Fruit fly (Drosophila melanogaster): ENCODE results near the gene MESR3.
A peak's percentile ranks its signal among the peaks of the same experiment; 100 is the strongest.

MESR3 gene

DNA sequence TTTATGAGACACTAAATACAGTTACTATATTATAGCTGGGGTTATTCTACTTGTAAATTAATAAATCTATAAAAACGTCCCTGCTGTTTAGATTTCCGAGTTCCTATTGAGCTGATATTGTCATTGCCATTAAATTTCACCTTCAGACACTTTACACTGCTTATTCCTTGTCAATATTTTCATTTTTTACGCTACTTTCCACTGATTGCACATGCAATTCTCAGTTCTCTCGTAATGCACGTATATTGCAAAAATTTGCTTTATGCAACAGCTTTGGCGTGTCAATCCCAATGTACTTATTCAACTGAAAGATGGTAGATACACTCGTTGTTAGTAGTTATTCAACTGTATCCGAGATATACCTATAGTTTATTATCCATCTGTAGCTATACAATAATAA lies 15.3 kb downstream of the MESR3 start:
- TF ChIP-seq N (GFP tag; optimal IDR thresholded peaks at IDR 0.05) (no peak), foxo (GFP tag; optimal IDR thresholded peaks at IDR 0.05) (no peak), sage (GFP tag; optimal IDR thresholded peaks at IDR 0.05) (no peak), Dif (GFP tag; optimal IDR thresholded peaks at IDR 0.05; ENCODE audit: partially characterized antibody) (no peak), Mio (GFP tag; optimal IDR thresholded peaks at IDR 0.05) (no peak), CG32264 (GFP tag; optimal IDR thresholded peaks at IDR 0.05) (no peak), CrebA (GFP tag; optimal IDR thresholded peaks at IDR 0.05; ENCODE audit: borderline replicate concordance) (no peak), br (GFP tag; optimal IDR thresholded peaks at IDR 0.05) (no peak), Myc (optimal IDR thresholded peaks at IDR 0.05) (no peak), Vsx2 (GFP tag; optimal IDR thresholded peaks at IDR 0.05; ENCODE audit: partially characterized antibody) (no peak), lola (GFP tag; optimal IDR thresholded peaks at IDR 0.05) (no peak), woc (GFP tag; optimal IDR thresholded peaks at IDR 0.05) (no peak), OdsH (GFP tag; optimal IDR thresholded peaks at IDR 0.05) (no peak), fru (GFP tag; optimal IDR thresholded peaks at IDR 0.05) (no peak), dl (GFP tag; optimal IDR thresholded peaks at IDR 0.05; ENCODE audit: insufficient read depth in 1 of 2, partially characterized antibody in 2 of 2) (no peak), tai (GFP tag; optimal IDR thresholded peaks at IDR 0.05) (no peak), Hr83 (GFP tag; optimal IDR thresholded peaks at IDR 0.05; ENCODE audit: poor library complexity, severe bottlenecking) (no peak), pan (optimal IDR thresholded peaks at IDR 0.05) (no peak), Jra (GFP tag; optimal IDR thresholded peaks at IDR 0.05) (no peak)

DNA sequence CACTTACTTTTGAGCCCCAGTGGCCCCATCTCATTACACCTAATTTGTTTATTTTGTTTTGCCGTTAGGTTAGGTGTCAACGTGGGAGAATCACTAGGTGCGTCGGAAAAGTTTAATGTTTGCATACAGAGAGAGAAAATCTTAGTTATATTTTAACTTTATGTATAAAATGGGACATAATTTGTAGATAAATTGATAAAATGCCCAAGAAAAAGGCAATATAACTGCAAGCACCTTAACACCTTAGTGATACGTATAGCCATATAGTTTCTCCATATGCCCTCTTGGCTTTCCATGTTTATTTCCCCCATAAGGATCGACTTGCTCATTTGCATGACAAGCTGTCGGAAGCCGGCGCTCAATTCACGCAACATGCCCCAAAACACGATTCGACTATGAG lies 21.9 kb downstream of the MESR3 start:
- TF ChIP-seq Abd-B (GFP tag; optimal IDR thresholded peaks at IDR 0.05) (no peak), CG32264 (GFP tag; optimal IDR thresholded peaks at IDR 0.05) (no peak), N (GFP tag; optimal IDR thresholded peaks at IDR 0.05) (no peak)

DNA sequence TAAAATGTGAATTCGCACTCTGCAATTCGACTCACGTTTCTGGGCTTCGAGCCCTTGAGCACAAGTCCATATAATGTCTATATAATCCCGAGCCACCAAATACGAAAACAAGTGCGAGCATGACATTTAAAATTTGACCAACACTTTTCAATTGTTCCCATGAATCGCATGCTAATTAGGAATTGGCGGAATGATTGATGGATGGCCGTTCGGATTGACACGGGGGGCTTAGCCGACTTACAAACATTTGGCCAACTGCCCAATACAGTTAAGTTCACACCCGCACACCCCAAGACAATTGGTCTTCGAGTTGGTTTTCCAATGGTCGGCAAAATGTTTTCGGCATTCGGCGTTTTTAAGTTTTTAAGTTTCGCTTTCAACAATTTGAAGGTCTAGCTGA lies 24.0 kb downstream of the MESR3 start:
- no peak for TF ChIP-seq psq (GFP tag; optimal IDR thresholded peaks at IDR 0.05)
- no peak for TF ChIP-seq Hnf4 (GFP tag; optimal IDR thresholded peaks at IDR 0.05)
- TF ChIP-seq ey (GFP tag; optimal IDR thresholded peaks at IDR 0.05) = no peak
- no peak for TF ChIP-seq foxo (GFP tag; optimal IDR thresholded peaks at IDR 0.05)
- no peak for TF ChIP-seq pan (optimal IDR thresholded peaks at IDR 0.05)
- TF ChIP-seq dl (GFP tag; optimal IDR thresholded peaks at IDR 0.05; ENCODE audit: insufficient read depth in 1 of 2, partially characterized antibody in 2 of 2) = no peak
- TF ChIP-seq h (GFP tag; optimal IDR thresholded peaks at IDR 0.05) = no peak
- TF ChIP-seq woc (GFP tag; optimal IDR thresholded peaks at IDR 0.05) = no peak
- no peak for TF ChIP-seq tai (GFP tag; optimal IDR thresholded peaks at IDR 0.05)
- no peak for TF ChIP-seq sv (GFP tag; optimal IDR thresholded peaks at IDR 0.05)
- TF ChIP-seq lola (GFP tag; optimal IDR thresholded peaks at IDR 0.05) = no peak
- no peak for TF ChIP-seq Mio (GFP tag; optimal IDR thresholded peaks at IDR 0.05)
- TF ChIP-seq OdsH (GFP tag; optimal IDR thresholded peaks at IDR 0.05) = no peak
- no peak for TF ChIP-seq dmrt93B (GFP tag; optimal IDR thresholded peaks at IDR 0.05)
- TF ChIP-seq CrebA (GFP tag; optimal IDR thresholded peaks at IDR 0.05; ENCODE audit: borderline replicate concordance) = no peak

DNA sequence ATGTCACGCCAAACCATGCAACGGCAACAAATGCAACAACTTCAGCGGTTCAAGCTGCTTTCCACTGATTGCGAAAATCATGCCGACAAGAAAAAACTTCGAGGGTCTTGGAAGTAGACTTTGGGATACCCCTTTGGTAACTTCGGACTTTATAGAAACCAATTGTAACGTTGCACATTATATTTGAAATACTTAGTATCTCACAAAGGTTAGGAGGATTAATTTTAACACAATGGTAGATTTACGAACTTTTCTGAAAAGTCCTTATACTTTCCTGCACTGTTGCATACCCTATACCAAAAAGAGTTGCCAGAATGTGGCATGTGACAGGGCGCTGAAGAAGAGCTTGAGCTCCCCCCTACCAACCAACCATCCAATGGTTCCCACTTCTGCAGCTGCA lies 28.4 kb downstream of the MESR3 start:
- no peak for TF ChIP-seq dl (GFP tag; optimal IDR thresholded peaks at IDR 0.05; ENCODE audit: insufficient read depth in 1 of 2, partially characterized antibody in 2 of 2)
- peak; percentile 52 for TF ChIP-seq HLH106 (tag; optimal IDR thresholded peaks at IDR 0.05)
- peak; percentile 31 for TF ChIP-seq Sp1 (GFP tag; optimal IDR thresholded peaks at IDR 0.05)
- no peak for TF ChIP-seq N (GFP tag; optimal IDR thresholded peaks at IDR 0.05)
- peak; percentile 56 for TF ChIP-seq br (GFP tag; optimal IDR thresholded peaks at IDR 0.05)
- TF ChIP-seq usp (GFP tag; optimal IDR thresholded peaks at IDR 0.05) = no peak
- no peak for TF ChIP-seq Dfd (GFP tag; optimal IDR thresholded peaks at IDR 0.05)
- peak; percentile 54 for TF ChIP-seq h (GFP tag; optimal IDR thresholded peaks at IDR 0.05)
- TF ChIP-seq foxo (GFP tag; optimal IDR thresholded peaks at IDR 0.05) = peak in 1 of 2 experiments; percentile 59
- no peak for TF ChIP-seq brk (GFP tag; optimal IDR thresholded peaks at IDR 0.05)
- peak; percentile 21 for TF ChIP-seq Hnf4 (GFP tag; optimal IDR thresholded peaks at IDR 0.05)
- TF ChIP-seq sv (GFP tag; optimal IDR thresholded peaks at IDR 0.05) = no peak
- peak; percentile 30 for TF ChIP-seq rgr (GFP tag; optimal IDR thresholded peaks at IDR 0.05)
- TF ChIP-seq woc (GFP tag; optimal IDR thresholded peaks at IDR 0.05) = peak; percentile 50
- peak; percentile 66 for TF ChIP-seq fru (GFP tag; optimal IDR thresholded peaks at IDR 0.05)
- TF ChIP-seq OdsH (GFP tag; optimal IDR thresholded peaks at IDR 0.05) = peak; percentile 28
- peak; percentile 17 for TF ChIP-seq dmrt93B (GFP tag; optimal IDR thresholded peaks at IDR 0.05)
- TF ChIP-seq Myc (optimal IDR thresholded peaks at IDR 0.05) = no peak
- peak; percentile 54 for TF ChIP-seq ey (GFP tag; optimal IDR thresholded peaks at IDR 0.05)
- peak; percentile 9 for TF ChIP-seq psq (GFP tag; optimal IDR thresholded peaks at IDR 0.05)

All from whole organism, wandering third instar larva.